Fruit fly (Drosophila melanogaster): ENCODE results near the gene Root.

The Root gene

DNA sequence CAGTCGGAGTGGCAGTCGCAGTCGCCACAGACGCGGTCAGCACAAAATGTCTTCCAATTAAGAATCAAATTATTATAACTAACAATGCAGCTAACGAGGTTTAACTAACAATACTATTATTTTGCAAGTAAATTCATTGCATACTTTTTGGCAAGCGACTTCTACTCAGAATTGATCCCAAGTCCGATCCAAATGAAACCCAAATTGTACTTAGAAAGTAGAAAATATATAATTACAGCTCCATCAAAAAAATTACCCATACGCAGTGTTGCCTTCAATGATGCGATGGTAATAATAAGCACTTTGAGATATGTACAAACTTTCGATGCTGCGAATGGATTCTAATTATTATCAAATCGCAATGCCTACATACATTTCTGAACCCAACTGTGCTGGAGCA is 30.7 kb downstream of the Root start:
- TF ChIP-seq usp (GFP tag; optimal IDR thresholded peaks at IDR 0.05) (no peak), EcR (GFP tag; optimal IDR thresholded peaks at IDR 0.05) (no peak), pan (optimal IDR thresholded peaks at IDR 0.05) (no peak), CG8478 (optimal IDR thresholded peaks at IDR 0.05) (no peak), psq (optimal IDR thresholded peaks at IDR 0.05) (no peak), Dll (optimal IDR thresholded peaks at IDR 0.05) (no peak)

DNA sequence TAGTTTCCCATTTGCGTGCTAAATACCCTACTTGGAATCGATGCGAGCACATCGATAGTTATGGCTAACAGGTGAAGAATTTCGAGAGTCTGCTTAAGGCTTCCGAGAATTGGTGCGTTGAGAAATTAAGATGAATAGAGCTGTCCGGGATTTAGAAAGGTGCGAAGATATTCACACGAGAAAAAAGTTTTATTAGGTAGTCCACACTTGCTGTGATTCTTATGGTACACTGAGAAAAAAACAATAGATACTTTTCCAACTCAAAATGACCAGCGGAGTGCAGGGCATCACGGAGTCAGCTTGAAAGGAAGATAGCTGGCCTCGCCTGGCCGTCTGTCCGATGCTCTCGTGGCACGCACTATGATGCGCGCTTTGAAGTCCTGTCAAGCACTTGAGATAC is 31.5 kb downstream of the Root start:
- no peak for TF ChIP-seq Dll (optimal IDR thresholded peaks at IDR 0.05)
- TF ChIP-seq usp (GFP tag; optimal IDR thresholded peaks at IDR 0.05): no peak
- no peak for TF ChIP-seq psq (optimal IDR thresholded peaks at IDR 0.05)
- no peak for TF ChIP-seq EcR (GFP tag; optimal IDR thresholded peaks at IDR 0.05)
- no peak for TF ChIP-seq CG8478 (optimal IDR thresholded peaks at IDR 0.05)
- no peak for TF ChIP-seq pan (optimal IDR thresholded peaks at IDR 0.05)

DNA sequence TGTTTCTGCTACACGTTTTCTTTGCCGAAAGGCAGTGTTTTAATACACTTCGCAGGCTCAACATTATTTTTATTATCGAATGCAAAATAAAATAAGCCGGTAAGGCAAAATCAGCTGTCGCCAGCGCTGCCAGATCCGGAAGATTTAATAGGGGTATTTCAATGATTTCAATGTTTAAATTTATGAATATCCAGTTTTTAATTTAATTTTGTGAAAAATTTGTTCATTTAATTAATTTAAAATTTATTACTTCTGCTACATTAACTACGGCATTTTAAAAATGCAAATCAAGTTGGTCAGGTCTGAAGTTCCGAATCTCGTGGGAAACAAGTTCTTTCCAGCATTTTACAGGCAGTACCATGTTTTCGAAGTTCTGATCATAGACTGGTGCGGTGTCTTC is 35.8 kb downstream of the Root start, which contains the start of gene Slimp:
Slimp (minus strand) TSS at position 130 of the 400 bp plus-strand sequence.
- no peak for TF ChIP-seq EcR (GFP tag; optimal IDR thresholded peaks at IDR 0.05)

DNA sequence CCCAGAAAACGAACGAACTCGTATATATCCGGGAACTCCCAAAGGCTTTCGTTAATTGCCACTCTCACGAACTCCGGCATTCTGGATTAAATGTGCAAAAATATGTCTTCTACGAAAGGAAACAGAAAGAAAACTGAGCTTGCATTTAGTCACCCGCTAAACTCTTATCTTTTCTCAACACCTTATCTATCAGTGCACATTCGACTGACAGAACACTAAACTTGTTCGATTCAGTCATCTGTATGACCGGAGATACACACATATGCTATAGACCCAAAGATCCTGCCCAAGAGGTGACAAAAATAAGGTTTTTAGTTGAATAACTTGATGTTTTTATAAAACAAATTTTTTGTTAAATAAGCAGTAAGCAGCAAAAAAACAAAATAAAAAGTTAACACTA is 37.0 kb downstream of the Root start, which contains the start of gene p38c:
p38c (minus strand) TSS at position 101 of the 400 bp plus-strand sequence.
- TF ChIP-seq pan (optimal IDR thresholded peaks at IDR 0.05) (no peak), usp (GFP tag; optimal IDR thresholded peaks at IDR 0.05) (no peak)

DNA sequence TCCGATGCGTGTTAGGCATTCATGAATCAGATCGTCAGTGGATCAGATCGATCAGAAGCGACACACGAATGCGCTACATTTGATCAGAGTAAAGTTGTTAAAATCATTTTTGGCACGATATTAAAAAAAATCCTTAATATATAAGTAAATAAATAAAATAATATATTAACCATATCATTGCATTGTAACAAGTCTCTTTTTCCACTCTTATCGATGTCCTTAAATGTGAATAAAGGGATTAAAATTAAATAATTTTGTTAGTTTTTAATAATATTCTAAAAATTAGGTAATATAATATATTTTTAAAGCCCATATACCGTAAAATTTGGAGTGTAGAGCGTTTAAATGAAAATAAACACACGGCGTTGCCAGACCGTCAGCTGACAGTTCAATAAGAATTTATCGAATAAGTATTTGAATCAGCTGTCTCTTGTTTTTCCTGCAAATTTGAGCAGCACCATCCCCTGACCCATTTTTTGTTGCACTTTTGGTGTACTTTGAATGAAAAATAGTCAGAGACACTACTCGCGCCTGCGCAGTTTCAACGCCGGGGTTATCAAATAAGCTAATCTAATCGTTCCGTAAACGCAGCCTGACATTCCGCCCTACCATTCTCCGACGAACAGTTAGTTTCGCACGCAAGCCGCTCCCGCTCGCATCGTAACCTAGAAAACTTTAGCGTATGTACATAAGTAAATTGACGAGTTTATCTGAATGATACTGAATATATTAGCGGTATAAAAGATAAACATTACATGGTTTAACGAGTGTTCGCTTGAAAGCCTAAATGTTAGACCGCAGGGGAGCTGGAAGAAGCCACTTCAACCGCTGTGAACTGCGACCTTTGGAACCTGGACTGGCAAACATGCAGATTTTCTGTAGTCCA is 39.1 kb downstream of the Root start, which contains the start of the genes p38a and CG6178:
p38a (minus strand) TSS at position 398 of the 886 bp plus-strand sequence.
CG6178 (plus strand) TSS at position 424 of the 886 bp plus-strand sequence.
- TF ChIP-seq pan (optimal IDR thresholded peaks at IDR 0.05): no peak
- TF ChIP-seq usp (GFP tag; optimal IDR thresholded peaks at IDR 0.05): no peak
- TF ChIP-seq CG8478 (optimal IDR thresholded peaks at IDR 0.05): no peak
- no peak for TF ChIP-seq psq (optimal IDR thresholded peaks at IDR 0.05)
- no peak for TF ChIP-seq Dll (optimal IDR thresholded peaks at IDR 0.05)
- TF ChIP-seq EcR (GFP tag; optimal IDR thresholded peaks at IDR 0.05): no peak

DNA sequence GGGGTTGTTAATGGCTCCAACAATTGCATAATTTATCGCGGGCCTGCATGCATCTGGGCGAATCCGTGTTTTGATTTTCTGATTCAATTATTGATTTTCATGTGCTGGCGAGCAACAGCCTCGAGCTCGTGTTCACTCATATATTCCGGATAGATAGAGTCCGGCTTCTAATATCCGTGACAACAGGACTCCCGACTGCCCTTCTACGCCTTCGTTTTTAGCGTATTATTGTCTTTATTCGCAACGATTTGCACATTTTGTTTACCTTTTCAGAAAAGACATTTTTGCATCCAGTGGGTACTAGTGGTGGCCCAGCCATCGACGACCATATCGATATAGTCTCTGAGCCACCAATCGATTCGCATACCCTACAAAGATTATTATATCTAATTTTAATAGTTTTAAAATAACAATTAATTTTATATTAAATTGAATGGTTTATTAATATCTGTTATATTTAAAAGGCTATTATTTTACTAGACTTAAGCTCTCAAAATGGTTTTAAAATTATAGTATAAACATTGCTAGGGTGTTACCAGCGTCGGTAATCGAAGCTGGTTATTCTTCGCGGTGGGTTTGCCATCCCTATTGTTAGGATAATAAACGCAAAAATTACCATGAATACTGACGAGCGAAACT is 48.2 kb downstream of the Root start, which contains the start of the genes Myo95E and TBC1d7:
Myo95E (minus strand) TSS at position 326 of the 639 bp plus-strand sequence.
TBC1d7 (plus strand) TSS at position 555 of the 639 bp plus-strand sequence.
- TF ChIP-seq psq (optimal IDR thresholded peaks at IDR 0.05) (no peak), Dll (optimal IDR thresholded peaks at IDR 0.05) (no peak), pan (optimal IDR thresholded peaks at IDR 0.05) (peak; percentile 69)

DNA sequence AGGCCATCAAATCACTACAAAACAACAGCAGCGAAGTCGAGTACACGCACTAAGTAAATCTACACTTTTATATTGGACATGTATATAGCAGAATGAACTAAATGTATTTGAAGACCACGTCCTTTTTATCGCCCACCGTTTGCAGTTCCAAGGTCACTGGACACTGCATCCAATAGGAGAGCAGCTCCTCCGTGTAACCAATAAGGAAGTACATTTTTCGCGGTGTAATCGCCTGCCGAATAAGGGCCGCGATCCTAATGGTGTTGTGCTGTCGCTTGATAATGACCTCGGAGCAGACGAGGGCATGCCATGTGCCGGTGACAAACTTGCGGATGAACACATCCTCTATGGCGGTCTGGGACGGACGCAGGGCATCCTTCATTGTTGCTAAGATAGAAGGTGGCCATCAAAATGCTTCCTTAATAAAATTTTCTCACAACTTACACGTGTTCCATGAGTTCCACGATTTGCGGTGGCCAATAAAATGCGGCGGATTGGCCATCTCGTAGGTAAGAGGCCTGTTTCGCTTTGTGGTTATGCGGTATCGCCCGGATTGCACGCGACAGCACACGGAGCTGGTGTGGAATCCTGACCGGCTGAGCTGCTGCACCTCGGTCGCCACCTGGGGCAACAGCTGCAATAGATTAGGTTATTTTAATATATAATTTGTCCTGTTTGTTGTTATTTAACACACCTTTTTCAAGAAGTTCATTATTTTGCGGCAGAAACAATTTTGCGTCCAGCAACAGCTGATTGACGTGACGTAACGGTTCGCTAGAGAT is 49.9 kb downstream of the Root start, which contains the start of gene mRpS24:
mRpS24 (minus strand) TSS at position 772 of the 782 bp plus-strand sequence.
- TF ChIP-seq psq (optimal IDR thresholded peaks at IDR 0.05): no peak
- no peak for TF ChIP-seq usp (GFP tag; optimal IDR thresholded peaks at IDR 0.05)
- TF ChIP-seq CG8478 (optimal IDR thresholded peaks at IDR 0.05): no peak
- TF ChIP-seq Dll (optimal IDR thresholded peaks at IDR 0.05): no peak
- TF ChIP-seq pan (optimal IDR thresholded peaks at IDR 0.05): no peak
- TF ChIP-seq EcR (GFP tag; optimal IDR thresholded peaks at IDR 0.05): no peak

DNA sequence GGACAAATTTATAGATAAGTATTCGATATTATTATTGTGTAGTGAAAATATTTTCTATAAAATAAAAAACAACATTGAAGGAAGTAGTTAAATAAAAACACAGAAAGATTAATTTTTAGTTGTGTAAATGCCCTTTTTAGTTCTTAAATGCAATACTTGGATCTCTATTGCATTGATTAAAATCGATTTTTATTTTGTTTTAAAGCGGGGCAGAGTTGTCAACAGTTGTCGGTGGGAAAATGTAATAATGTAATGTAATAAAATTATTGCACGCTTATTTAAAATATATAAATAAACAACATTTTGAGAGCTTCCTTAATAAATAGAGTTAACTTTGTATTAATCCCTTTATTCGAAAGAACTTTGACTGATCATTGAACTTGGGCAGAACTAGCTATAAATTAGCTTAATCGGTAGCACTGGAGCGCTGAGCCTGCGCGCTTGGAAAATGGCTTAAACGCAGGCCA is 50.5 kb downstream of the Root start, which contains the start of gene Apc2:
Apc2 (plus strand) TSS at position 411 of the 467 bp plus-strand sequence.
- TF ChIP-seq psq (optimal IDR thresholded peaks at IDR 0.05): no peak
- TF ChIP-seq Dll (optimal IDR thresholded peaks at IDR 0.05): no peak
- no peak for TF ChIP-seq EcR (GFP tag; optimal IDR thresholded peaks at IDR 0.05)
- TF ChIP-seq usp (GFP tag; optimal IDR thresholded peaks at IDR 0.05): no peak
- TF ChIP-seq pan (optimal IDR thresholded peaks at IDR 0.05): no peak
- no peak for TF ChIP-seq CG8478 (optimal IDR thresholded peaks at IDR 0.05)

DNA sequence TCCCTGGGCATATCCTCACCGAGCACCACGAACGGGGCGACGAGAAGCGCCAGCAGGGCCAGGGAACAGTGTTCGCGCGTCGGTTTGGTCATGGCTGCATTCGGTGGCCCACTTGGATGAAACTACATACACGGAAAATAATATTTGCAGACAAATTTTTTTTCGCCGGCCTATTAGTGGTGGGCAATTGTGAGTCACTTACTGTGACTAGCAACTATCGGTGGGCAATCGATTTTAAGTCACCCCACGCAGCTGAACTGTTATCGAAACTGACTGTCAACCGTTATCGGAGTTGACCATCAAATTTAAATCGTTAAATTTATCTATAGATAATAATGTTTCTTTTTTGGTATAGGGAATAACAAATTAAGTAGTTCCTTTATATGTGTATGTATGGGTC is 56.3 kb downstream of the Root start, which contains the start of gene CG5510:
CG5510 (minus strand) TSS at position 201 of the 400 bp plus-strand sequence.
- TF ChIP-seq CG8478 (optimal IDR thresholded peaks at IDR 0.05) (no peak), Dll (optimal IDR thresholded peaks at IDR 0.05) (no peak), EcR (GFP tag; optimal IDR thresholded peaks at IDR 0.05) (no peak), usp (GFP tag; optimal IDR thresholded peaks at IDR 0.05) (no peak), psq (optimal IDR thresholded peaks at IDR 0.05) (no peak), pan (optimal IDR thresholded peaks at IDR 0.05) (no peak)

DNA sequence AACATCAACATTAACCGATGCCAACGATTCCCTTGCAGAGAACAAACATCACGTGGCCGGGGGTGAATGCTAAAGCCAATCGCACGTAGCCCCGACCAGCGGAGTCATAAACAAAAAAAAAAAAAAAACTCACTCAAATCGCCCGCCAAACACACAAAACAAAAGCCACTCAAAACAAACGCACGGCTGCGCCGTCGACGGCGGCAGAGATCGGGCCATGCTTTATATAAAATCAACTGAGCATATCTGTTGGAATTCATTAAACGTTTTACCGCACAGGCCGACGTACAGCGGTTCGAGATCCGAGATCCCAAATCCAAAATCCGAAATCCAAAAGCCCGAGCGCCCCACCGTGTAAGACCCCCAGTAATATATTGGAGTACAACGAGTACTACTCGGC is 59.3 kb downstream of the Root start, which contains the start of gene CG13606:
CG13606 (plus strand) TSS at position 250 of the 400 bp plus-strand sequence.
- TF ChIP-seq EcR (GFP tag; optimal IDR thresholded peaks at IDR 0.05) (no peak), usp (GFP tag; optimal IDR thresholded peaks at IDR 0.05) (no peak), psq (optimal IDR thresholded peaks at IDR 0.05) (no peak), Dll (optimal IDR thresholded peaks at IDR 0.05) (no peak), CG8478 (optimal IDR thresholded peaks at IDR 0.05) (no peak), pan (optimal IDR thresholded peaks at IDR 0.05) (no peak)

All from whole organism.